Worm (Caenorhabditis elegans) whole organism, L2 larva: Measurements from ENCODE around the gene zyg-1.

ENCODE experiments used
- ZK546.5 ChIP-seq: sonication (generic microtip); optimal IDR thresholded peaks from 2 replicates; lab custom pipeline; 2017; ENCODE audit warnings: missing biosample characterization, missing genetic modification characterization
- aly-2 ChIP-seq: fragments of 150-350 bp; optimal IDR thresholded peaks from 2 replicates; lab custom pipeline; 2014; ENCODE audit warnings: missing biosample characterization, missing genetic modification characterization
- elt-3 ChIP-seq: sonication (generic microtip); optimal IDR thresholded peaks from 2 replicates; lab custom pipeline; 2017; ENCODE audit warnings: missing biosample characterization, missing genetic modification characterization
- snpc-4 ChIP-seq: fragments of 150-350 bp; optimal IDR thresholded peaks from 2 replicates; lab custom pipeline; 2014; ENCODE audit warnings: missing biosample characterization, missing genetic modification characterization
- ztf-11 ChIP-seq: sonication (generic microtip); optimal IDR thresholded peaks from 2 replicates; lab custom pipeline; 2017; ENCODE audit warnings: missing biosample characterization, missing genetic modification characterization

DNA sequence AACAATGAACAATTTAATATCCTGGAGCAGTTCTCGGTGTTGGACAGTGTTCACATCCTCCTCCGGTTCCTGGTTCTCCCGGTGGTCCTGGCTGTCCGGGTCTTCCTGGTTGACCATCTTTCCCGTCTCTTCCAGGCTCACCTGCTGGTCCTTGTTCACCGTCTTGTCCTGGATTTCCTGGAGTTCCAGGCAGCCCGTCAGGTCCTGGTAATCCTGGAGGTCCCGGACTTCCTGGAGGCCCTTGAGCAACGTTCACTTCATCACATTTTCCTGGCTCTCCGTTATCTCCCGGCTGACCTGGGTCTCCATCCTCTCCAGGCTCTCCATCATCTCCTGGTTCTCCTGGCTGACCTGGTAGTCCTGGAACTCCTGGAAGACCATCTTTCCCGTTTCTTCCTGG, 1.9 kb downstream of the zyg-1 start:
- TF ChIP-seq elt-3 (tag; lab: Kevin White, UChicago) (no peak), snpc-4 (no peak), ZK546.5 (no peak), aly-2 (no peak), ztf-11 (tag; lab: Kevin White, UChicago) (no peak)
